Worm (Caenorhabditis elegans): ENCODE data around the gene cka-2.

Gene cka-2

DNA sequence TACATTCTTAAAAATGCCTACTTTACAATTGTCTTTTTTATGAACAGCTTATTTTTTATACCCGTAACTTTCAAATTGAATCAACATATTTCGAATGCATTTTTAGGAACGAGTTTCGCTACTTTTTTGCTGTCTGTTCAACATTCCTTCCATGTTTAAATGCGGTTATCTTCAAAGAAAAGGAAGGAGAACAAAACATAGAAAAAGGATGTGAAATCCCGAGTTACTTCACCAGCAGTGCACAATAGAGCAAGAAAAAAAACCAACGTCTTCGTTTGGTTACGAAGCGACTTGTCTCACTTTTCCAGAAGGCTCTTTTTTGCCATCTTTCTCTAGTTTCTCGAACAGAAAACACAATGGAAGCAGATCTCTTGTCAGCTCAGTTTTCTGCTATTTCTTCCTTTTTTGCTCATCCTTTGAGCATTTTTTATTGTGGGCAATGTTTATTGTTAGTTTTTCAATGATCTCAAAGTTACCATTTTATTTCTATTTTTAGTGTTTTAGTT, at the start of gene cka-2:
TSS of gene cka-2 (plus strand) at position 456 of the 506 bp plus-strand sequence.
- TF ChIP-seq unc-62 (GFP tag; optimal IDR thresholded peaks at IDR 0.05), result no peak

DNA sequence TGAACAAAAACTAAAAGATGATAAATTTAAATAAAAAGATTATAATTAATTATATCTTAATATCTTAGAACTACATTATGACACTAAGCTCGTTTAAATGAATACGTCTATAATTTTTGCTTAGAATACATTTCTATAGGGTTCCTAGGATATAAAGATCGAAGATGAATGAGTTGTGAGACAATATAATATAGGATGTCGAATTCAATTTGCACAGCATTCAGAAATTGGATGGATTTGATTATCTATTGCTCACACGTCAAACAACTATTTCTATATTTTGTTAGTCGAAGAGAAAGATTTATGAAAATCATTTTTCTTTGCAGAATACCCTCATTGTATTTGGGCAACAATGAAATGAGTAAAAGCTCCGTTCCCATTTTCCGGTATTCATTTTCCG, 47.0 kb upstream of the cka-2 start:
- TF ChIP-seq unc-62 (GFP tag; optimal IDR thresholded peaks at IDR 0.05), result no peak

DNA sequence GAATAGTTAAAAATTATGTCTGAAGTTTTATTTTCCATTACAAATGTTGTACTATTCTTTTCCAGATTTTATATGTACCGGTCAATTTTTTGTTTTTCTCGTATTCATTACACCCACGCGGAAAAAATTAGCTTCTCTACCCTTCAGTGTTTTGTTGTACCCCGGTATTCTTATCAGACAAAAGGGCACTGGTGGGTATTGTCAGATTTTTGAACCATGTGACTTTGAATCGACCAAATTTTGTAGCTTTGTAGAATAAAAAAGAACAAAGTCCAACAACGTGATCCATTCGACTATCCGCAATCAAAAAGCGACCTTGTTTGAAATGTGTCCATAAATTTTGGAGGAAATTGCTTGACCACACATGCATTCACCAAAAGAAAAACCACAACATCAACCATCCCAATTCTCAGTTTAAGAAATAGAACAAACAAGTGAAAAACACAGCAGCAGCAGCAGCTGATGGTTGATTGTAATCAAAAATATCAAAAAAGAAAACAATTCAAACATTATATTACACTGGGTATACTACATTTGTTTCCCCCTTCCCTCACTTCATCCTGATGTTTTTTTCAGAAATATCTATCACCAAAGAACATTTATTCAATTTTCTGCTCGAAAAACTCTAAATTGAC, 41.3 kb upstream of the cka-2 start:
- TF ChIP-seq unc-62 (GFP tag; optimal IDR thresholded peaks at IDR 0.05), result no peak

DNA sequence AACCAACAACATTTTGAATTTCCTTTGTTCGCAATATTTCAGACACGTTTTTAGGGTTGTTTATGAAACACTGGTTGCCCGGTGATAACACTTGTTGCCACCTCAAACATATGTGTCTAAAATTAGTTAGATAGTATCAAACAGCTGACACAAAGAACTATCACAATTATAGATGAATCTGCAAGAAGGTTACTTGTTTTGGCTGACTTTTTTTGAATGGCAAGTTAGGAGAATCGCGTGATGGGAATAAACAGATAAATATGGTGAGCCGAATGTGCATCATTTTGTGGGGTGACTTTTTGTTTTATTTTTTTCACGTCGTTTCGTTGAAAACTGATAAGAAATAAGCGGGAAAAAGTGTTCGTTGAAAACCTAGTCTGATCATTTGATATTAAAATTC, 40.8 kb upstream of the cka-2 start:
- no peak for TF ChIP-seq unc-62 (GFP tag; optimal IDR thresholded peaks at IDR 0.05)

DNA sequence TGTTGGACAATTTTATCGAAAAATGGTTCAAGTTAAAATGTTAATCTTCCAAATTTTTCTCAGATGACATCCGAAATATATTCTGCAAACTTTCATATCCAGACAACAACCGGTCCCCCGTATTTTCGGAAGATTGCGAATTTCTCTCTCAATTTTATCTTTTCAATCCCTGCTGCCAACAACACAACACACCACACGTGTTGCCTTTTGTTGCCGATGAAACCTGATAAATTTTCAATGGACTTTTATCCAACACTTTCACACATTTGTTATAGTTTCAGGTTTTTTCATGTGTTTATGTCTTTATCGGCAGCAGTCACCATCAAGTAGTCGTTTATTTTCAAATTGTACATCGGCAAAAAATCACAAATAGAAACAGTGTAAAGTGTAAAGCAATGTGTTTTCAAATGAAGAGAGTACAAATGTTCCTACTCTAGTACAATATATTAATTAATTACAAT, 39.7 kb upstream of the cka-2 start:
- TF ChIP-seq unc-62 (GFP tag; optimal IDR thresholded peaks at IDR 0.05), result no peak

DNA sequence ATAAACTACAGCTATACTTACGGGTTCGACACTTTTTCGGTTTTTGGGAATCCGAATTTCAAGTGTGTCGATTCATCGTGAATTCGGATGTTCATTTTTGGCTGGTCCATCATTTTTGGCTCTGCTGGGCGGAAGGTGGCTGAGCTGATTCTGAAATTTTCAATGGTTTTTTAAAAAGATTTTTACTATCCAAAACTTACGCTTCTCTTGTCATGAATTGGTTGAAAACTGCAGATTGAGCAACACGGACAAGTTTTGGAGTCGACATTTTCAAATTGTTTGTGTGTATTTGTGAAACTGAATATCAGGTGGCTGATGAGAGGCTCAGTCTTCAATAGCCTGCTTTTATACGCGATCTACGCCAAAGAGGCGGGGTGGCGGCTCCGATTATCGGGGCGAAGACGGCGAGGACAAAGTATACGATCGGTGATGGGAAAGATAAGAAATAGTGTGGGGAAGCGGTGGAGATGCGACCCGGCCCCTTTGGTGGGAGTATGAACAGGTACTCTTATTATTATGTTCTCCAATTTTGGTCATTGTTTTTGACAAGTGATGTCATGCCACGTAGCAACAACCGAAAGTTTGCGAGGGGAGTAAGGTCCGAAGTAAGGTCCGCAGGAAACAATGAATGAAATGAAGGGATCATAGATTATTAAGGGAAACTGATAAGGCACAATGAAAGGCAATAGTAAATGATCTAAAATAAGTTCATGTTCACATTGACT, 38.9 kb upstream of the cka-2 start, which contains the start of gene F48D6.4:
TSS of gene F48D6.4 (minus strand) at position 346 of the 725 bp plus-strand sequence.
- no peak for TF ChIP-seq unc-62 (GFP tag; optimal IDR thresholded peaks at IDR 0.05)

DNA sequence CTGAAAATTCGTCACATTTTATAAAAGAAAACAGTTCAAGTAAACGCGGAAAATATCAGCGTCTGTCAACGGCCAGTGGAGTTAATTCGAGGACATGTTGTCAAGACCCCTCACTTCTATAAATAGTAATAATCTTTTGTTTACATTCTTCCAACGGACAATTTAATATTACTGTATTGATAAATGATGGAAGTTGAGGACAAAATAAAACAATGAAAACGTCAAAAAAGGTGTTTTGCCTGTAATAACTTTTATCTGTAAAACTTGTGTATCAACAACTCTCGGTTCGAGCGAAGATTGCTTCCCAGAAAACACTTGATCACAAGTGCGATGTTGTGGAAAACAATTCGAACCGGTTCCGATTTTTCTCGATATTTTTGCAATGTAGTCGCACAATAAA, 37.5 kb upstream of the cka-2 start:
- TF ChIP-seq unc-62 (GFP tag; optimal IDR thresholded peaks at IDR 0.05), result no peak

DNA sequence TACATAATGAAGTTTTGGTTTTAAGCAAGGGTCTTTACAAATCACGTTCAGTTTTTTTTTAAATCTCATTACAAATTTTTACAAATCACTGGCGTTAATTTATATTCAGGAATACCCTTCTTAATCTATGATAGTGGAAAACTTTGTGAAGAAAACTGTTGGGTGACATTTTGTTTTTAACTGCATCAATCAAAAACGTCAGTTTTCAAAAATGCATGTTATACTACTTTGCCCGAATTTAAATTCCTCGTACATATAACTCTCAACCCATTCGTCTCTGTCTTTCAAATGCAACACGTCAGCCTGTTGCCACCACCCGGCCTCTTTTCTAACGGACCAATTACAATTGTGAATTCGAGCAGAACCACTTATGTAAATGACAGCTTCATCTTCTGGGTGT, 37.0 kb upstream of the cka-2 start, which contains the start of gene hlh-13:
TSS of gene hlh-13 (plus strand) at position 301 of the 400 bp plus-strand sequence.
- no peak for TF ChIP-seq unc-62 (GFP tag; optimal IDR thresholded peaks at IDR 0.05)

DNA sequence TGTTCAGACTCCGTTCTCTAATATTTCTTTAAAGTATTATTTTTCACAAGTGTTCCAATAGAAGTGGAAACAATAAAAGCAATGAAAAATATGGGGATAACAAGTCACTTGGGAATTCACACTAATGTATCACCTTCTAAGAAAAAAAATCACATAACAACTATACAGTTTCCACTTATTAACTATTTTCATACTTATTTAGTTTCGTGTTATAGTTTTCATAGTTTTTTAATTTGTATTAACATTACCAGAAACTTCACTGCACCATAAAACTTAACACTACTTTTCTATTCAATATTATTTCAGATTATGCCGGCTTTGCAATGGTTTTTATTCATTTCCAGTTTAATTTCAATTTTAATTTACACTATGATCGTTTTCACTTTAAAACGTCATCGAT, 33.9 kb upstream of the cka-2 start, which contains the start of gene srv-5:
TSS of gene srv-5 (plus strand) at position 301 of the 400 bp plus-strand sequence.
- no peak for TF ChIP-seq unc-62 (GFP tag; optimal IDR thresholded peaks at IDR 0.05)

DNA sequence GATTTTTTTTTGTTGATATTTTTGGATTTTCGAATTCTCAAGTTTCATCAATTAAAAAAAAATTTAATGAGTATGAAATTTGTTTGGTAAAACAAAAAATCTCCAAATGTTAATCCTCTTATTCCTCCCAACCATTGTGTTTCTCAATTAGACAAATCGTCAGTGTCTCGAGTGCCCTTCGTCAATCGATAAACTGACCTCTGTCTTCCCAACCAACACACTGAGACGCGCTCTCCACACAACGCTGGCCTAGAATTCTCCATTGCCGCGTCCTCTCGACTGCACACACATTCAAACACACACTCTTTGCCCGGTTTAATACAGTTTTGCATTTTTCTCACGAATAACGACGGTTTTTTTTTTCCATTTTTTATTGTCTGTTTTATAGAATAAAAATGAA, 31.1 kb upstream of the cka-2 start, which contains the start of gene taf-11.1:
TSS of gene taf-11.1 (plus strand) at position 389 of the 400 bp plus-strand sequence.
- TF ChIP-seq unc-62 (GFP tag; optimal IDR thresholded peaks at IDR 0.05), result no peak

DNA sequence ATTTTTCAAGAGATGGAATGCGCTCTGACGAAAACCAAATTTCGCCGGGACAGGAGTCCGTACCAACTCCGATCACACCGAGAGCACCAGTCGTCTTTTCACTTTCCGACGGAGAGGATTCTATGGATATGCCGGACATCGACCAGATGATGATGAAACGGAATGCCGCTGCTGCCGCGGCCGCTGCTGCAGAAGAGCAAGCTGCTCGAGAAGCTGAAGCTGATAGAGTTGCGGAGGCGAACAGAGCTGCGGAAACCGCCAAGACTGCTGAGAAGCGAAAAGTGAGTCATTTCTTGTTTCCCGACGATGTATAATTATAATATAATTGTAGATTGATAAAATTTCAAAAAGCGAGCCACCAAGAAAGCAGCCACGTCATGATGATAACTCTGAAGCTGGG, 30.6 kb upstream of the cka-2 start:
- TF ChIP-seq unc-62 (GFP tag; optimal IDR thresholded peaks at IDR 0.05), result no peak

DNA sequence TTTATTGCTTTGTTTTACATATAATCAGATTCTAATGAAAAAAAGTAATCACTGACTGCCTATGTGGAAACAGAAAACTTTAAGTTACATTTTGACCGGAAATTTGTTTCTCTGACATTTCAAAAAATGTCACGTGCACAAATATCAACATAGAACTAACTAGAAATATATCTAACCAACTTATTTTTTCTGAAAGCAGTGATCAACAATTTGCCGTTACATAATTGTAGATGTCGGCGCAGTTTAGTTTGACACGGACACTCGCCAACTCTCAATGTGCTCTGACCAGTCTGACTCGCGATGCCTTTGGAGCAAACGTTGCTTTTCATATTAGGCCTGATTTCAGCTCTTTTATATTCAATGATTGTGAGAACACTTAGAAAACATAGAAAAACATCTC, 29.2 kb upstream of the cka-2 start, which contains the start of gene srv-6:
TSS of gene srv-6 (plus strand) at position 301 of the 400 bp plus-strand sequence.
- TF ChIP-seq unc-62 (GFP tag; optimal IDR thresholded peaks at IDR 0.05), result no peak

DNA sequence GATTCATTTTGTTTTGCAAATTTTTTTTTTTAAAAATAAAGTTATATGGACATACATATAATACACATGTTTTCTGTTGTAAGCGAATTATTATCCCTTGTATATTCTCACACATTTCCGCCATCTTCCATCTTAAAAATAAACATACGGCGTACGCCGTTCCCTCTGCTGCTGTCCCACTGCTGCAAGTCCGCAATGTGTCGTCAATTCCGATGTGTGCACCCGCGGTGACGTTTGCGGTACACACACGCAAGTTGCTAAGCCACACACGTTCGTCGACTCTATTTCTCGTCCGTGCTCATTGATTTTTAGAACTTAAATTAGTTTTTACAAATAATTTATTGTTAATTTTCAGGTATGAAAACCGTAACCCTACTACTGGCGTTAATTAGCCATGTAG, 25.6 kb upstream of the cka-2 start, which contains the start of gene C52B9.4:
TSS of gene C52B9.4 (plus strand) at position 356 of the 400 bp plus-strand sequence.
- no peak for TF ChIP-seq unc-62 (GFP tag; optimal IDR thresholded peaks at IDR 0.05)

DNA sequence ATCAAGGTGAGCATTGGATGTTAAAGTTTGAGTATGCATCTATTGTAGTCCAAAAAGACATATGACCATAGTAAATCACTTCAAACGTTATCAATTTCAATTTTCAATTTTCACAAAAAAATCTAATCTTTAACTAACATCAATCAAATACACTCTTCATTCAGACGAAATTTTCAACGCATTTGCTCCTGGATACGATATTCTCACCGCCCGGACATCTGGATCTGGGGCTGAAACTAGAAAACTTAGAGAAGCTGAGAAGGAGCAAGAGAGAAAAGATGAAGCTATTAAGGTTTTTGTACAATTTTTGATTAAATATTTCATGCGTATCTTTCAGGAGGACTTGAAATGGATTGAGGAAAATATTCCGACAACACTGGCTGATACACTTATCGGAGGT, 22.1 kb upstream of the cka-2 start:
- no peak for TF ChIP-seq unc-62 (GFP tag; optimal IDR thresholded peaks at IDR 0.05)

DNA sequence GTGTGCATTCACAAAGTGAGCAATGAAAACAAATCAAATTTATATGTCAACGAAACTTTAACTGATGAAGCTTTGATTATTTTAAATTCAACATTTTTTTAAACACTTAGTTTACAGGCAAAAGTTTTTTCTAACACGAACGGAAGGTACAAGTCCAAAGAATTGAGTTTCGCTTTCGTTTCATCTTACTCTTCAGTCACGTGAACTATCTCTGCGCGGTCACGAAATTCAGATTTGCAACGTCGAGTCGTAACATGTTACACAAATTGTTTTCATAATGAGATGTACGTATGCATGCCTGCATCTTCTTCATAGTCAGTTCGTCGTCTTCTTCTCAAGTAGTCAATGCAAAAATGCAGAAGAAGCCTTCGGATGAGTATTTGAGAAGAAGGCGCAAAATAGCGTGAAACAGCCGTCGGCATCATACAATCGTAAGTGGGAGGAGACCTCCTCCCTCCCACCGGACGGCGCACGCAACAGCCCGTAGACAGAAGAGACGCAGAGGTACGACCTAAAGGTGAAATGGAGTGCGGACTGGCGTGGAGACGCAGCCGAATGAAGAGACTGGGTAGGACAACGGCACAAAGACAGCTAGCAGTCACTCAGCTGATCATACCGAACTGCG, 20.5 kb upstream of the cka-2 start, which contains the start of gene coel-1:
TSS of gene coel-1 (plus strand) at position 381 of the 625 bp plus-strand sequence.
- TF ChIP-seq unc-62 (GFP tag; optimal IDR thresholded peaks at IDR 0.05), result no peak

All from whole organism, dauer.